Fruit fly (Drosophila melanogaster) whole organism, prepupa: ENCODE measurements around the gene brat.

ENCODE experiments used
- Blimp-1 ChIP-seq: fragments of 200-800 bp; sonication (Bioruptor generic); optimal IDR thresholded peaks from 3 replicates; lab custom pipeline; 2017; ENCODE audit warnings: missing biosample characterization, missing genetic modification characterization, mild to moderate bottlenecking, moderate library complexity, missing genetic modification reagents
- CG10631 ChIP-seq: fragments of 200-800 bp; sonication (Bioruptor generic); optimal IDR thresholded peaks from 2 replicates; lab custom pipeline; 2016; ENCODE audit warnings: missing biosample characterization, missing genetic modification characterization
- CG11902 ChIP-seq: fragments of 200-800 bp; sonication (Bioruptor generic); optimal IDR thresholded peaks from 3 replicates; lab custom pipeline; 2016; ENCODE audit warnings: missing biosample characterization, missing genetic modification characterization
- CG15336 ChIP-seq: fragments of 200-800 bp; sonication (Bioruptor generic); IDR thresholded peaks from 2 replicates; pipeline ENCODE4 v1.3.6; 2022; ENCODE audit warnings: missing biosample characterization, missing genetic modification characterization
- CG16779 ChIP-seq: fragments of 200-800 bp; sonication (Bioruptor generic); optimal IDR thresholded peaks from 3 replicates; lab custom pipeline; 2017; ENCODE audit warnings: missing biosample characterization, mild to moderate bottlenecking, missing genetic modification characterization
- CG31627 ChIP-seq: fragments of 200-800 bp; sonication (Bioruptor generic); optimal IDR thresholded peaks from 3 replicates; lab custom pipeline; 2016; ENCODE audit warnings: missing biosample characterization, missing genetic modification characterization
- CG32006 ChIP-seq: fragments of 200-800 bp; sonication (Bioruptor generic); optimal IDR thresholded peaks from 3 replicates; lab custom pipeline; 2017; ENCODE audit warnings: missing biosample characterization, mild to moderate bottlenecking, missing genetic modification characterization
- CG34406 ChIP-seq: fragments of 200-800 bp; sonication (Bioruptor generic); optimal IDR thresholded peaks from 3 replicates; lab custom pipeline; 2016; ENCODE audit warnings: missing biosample characterization, missing genetic modification characterization
- CG3919 ChIP-seq: fragments of 200-800 bp; sonication (Bioruptor generic); optimal IDR thresholded peaks from 3 replicates; lab custom pipeline; 2016; ENCODE audit warnings: missing biosample characterization, missing genetic modification characterization
- CG4318 ChIP-seq: fragments of 200-800 bp; sonication (Bioruptor generic); optimal IDR thresholded peaks from 3 replicates; lab custom pipeline; 2017; ENCODE audit warnings: missing biosample characterization, mild to moderate bottlenecking, missing genetic modification characterization
- CG6163 ChIP-seq: fragments of 200-800 bp; sonication (Bioruptor generic); IDR thresholded peaks from 3 replicates; pipeline ENCODE4 v1.3.6; 2022; ENCODE audit warnings: missing biosample characterization, missing genetic modification characterization
- CG6808 ChIP-seq: fragments of 200-800 bp; sonication (Bioruptor generic); optimal IDR thresholded peaks from 3 replicates; lab custom pipeline; 2017; ENCODE audit warnings: missing biosample characterization, missing genetic modification characterization, mild to moderate bottlenecking, moderate library complexity, missing genetic modification reagents
- CG6854 ChIP-seq: fragments of 200-800 bp; sonication (Bioruptor generic); optimal IDR thresholded peaks from 2 replicates; lab custom pipeline; 2017; ENCODE audit warnings: missing biosample characterization, mild to moderate bottlenecking, missing genetic modification characterization
- CG7368 ChIP-seq: fragments of 200-800 bp; sonication (Bioruptor generic); optimal IDR thresholded peaks from 3 replicates; lab custom pipeline; 2016; ENCODE audit warnings: missing biosample characterization, missing genetic modification characterization
- CG8119 ChIP-seq: fragments of 200-800 bp; sonication (Bioruptor generic); IDR thresholded peaks from 3 replicates; pipeline ENCODE4 v1.3.6; 2022; ENCODE audit warnings: missing biosample characterization, missing genetic modification characterization
- CG8632 ChIP-seq: fragments of 200-800 bp; sonication (Bioruptor generic); optimal IDR thresholded peaks from 3 replicates; lab custom pipeline; 2016; ENCODE audit warnings: missing biosample characterization, missing genetic modification characterization
- CG9139 ChIP-seq: fragments of 200-800 bp; sonication (Bioruptor generic); optimal IDR thresholded peaks from 3 replicates; lab custom pipeline; 2017; ENCODE audit warnings: missing biosample characterization, mild to moderate bottlenecking, missing genetic modification characterization
- Eip75B ChIP-seq: fragments of 200-800 bp; sonication (Bioruptor generic); optimal IDR thresholded peaks from 3 replicates; lab custom pipeline; 2016; ENCODE audit warnings: missing biosample characterization, missing genetic modification characterization
- Eip78C ChIP-seq: fragments of 200-800 bp; sonication (Bioruptor generic); peaks from one replicate; lab custom pipeline; 2016; ENCODE audit warnings: missing biosample characterization, missing genetic modification characterization
- Eip93F ChIP-seq: fragments of 200-800 bp; sonication (Bioruptor generic); optimal IDR thresholded peaks from 2 replicates; lab custom pipeline; 2016; ENCODE audit warnings: missing biosample characterization, mild to moderate bottlenecking, missing genetic modification characterization
- Gug ChIP-seq: fragments of 200-800 bp; sonication (Bioruptor generic); IDR thresholded peaks from 2 replicates; pipeline ENCODE4 v1.3.6; 2022; ENCODE audit warnings: missing biosample characterization, missing genetic modification characterization
- Hr39 ChIP-seq: fragments of 200-800 bp; sonication (Bioruptor generic); optimal IDR thresholded peaks from 2 replicates; lab custom pipeline; 2016; ENCODE audit warnings: missing biosample characterization, missing genetic modification characterization
- OdsH ChIP-seq: fragments of 200-800 bp; sonication (Bioruptor generic); optimal IDR thresholded peaks from 3 replicates; lab custom pipeline; 2016; ENCODE audit warnings: missing biosample characterization, missing genetic modification characterization
- Sox102F ChIP-seq: fragments of 200-800 bp; sonication (Bioruptor generic); optimal IDR thresholded peaks from 2 replicates; lab custom pipeline; 2016; ENCODE audit warnings: missing biosample characterization, mild to moderate bottlenecking, missing genetic modification characterization
- Sox15 ChIP-seq: fragments of 200-800 bp; sonication (Bioruptor generic); optimal IDR thresholded peaks from 3 replicates; lab custom pipeline; 2016; ENCODE audit warnings: missing biosample characterization, missing genetic modification characterization
- acj6 ChIP-seq: fragments of 200-800 bp; sonication (Bioruptor generic); optimal IDR thresholded peaks from 3 replicates; lab custom pipeline; 2016; ENCODE audit warnings: missing biosample characterization, missing genetic modification characterization
- cyc ChIP-seq: fragments of 200-800 bp; sonication (Bioruptor generic); optimal IDR thresholded peaks from 3 replicates; lab custom pipeline; 2016; ENCODE audit warnings: missing biosample characterization, missing genetic modification characterization
- dsx ChIP-seq: fragments of 200-800 bp; optimal IDR thresholded peaks from 3 replicates; lab custom pipeline; 2019; ENCODE audit warnings: missing biosample characterization, mild to moderate bottlenecking, missing genetic modification characterization, moderate library complexity; ENCODE audit not compliant: poor library complexity, severe bottlenecking
- eg ChIP-seq: fragments of 200-800 bp; sonication (Bioruptor generic); IDR thresholded peaks from 3 replicates; pipeline ENCODE4 v1.3.6; 2022; ENCODE audit warnings: missing biosample characterization, missing genetic modification characterization
- esn ChIP-seq: fragments of 200-800 bp; sonication (Bioruptor generic); optimal IDR thresholded peaks from 2 replicates; lab custom pipeline; 2016; ENCODE audit warnings: missing biosample characterization, mild to moderate bottlenecking, missing genetic modification characterization, moderate library complexity
- fd59A ChIP-seq: fragments of 200-800 bp; sonication (Bioruptor generic); optimal IDR thresholded peaks from 2 replicates; lab custom pipeline; 2017; ENCODE audit warnings: missing biosample characterization, mild to moderate bottlenecking, missing genetic modification characterization, missing genetic modification reagents
- fkh ChIP-seq: fragments of 200-800 bp; sonication (Bioruptor generic); optimal IDR thresholded peaks from 3 replicates; lab custom pipeline; 2017; ENCODE audit warnings: missing biosample characterization, mild to moderate bottlenecking, missing genetic modification characterization, moderate library complexity
- lz ChIP-seq: fragments of 200-800 bp; sonication (Bioruptor generic); optimal IDR thresholded peaks from 3 replicates; lab custom pipeline; 2016; ENCODE audit warnings: missing biosample characterization, missing genetic modification characterization
- net ChIP-seq: fragments of 200-800 bp; sonication (Bioruptor generic); optimal IDR thresholded peaks from 3 replicates; lab custom pipeline; 2016; ENCODE audit warnings: missing biosample characterization, missing genetic modification characterization
- pdm3 ChIP-seq: fragments of 200-800 bp; sonication (Bioruptor generic); optimal IDR thresholded peaks from 3 replicates; lab custom pipeline; 2016; ENCODE audit warnings: missing biosample characterization, missing genetic modification characterization
- topi ChIP-seq: fragments of 200-800 bp; sonication (Bioruptor generic); optimal IDR thresholded peaks from 3 replicates; lab custom pipeline; 2016; ENCODE audit warnings: missing biosample characterization, missing genetic modification characterization
- vri ChIP-seq: fragments of 200-800 bp; sonication (Bioruptor generic); optimal IDR thresholded peaks from 3 replicates; lab custom pipeline; 2016; ENCODE audit warnings: missing biosample characterization, mild to moderate bottlenecking, missing genetic modification characterization

The brat gene

DNA sequence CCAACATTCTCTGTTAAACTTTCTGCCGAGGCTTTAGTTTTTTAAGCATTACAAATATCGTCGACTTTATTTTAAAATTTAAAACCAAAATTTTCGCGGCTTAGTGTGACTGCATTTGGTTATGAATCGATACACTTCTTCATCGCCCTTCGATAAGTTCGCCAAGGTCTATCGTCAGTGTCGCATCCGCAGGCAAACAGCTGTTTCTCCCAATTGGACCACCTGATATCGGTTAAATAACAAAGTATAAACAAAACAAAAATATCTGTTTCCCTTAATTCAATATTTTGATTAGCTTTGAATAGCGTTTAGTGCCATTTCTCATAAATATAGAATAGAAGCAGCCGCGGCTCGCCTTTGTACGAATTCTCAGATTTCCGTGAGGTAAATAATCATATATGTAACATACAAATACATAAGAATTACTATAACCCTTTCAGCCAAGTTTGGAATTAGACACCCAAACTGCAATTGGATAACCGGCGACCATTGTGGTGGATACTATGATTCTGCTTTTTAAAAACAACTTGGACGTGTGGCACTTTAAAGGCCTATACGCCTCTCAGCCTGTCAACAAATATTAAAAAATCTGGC, 19.3 kb upstream of the brat start, which contains the start of gene CG10561:
TSS of gene CG10561 (plus strand) at position 219 of the 594 bp plus-strand sequence.
- TF ChIP-seq Eip78C (GFP tag; lab: Kevin White, UChicago) (peak; percentile 63), dsx (peak; percentile 71), vri (GFP tag; lab: Kevin White, UChicago) (peak; percentile 66), OdsH (GFP tag; lab: Kevin White, UChicago) (no peak), fkh (GFP tag; lab: Kevin White, UChicago) (peak; percentile 21)

- TF ChIP-seq CG7368 (no peak), CG3919 (GFP tag; lab: Kevin White, UChicago) (peak; percentile 29), CG32006 (GFP tag; lab: Kevin White, UChicago) (peak; percentile 6), pdm3 (GFP tag; lab: Kevin White, UChicago) (no peak), topi (no peak), Gug (GFP tag; lab: Robert Waterston, UW) (no peak), net (peak; percentile 5), Sox15 (GFP tag; lab: Kevin White, UChicago) (no peak), esn (GFP tag; lab: Kevin White, UChicago) (peak; percentile 6), fd59A (no peak), CG11902 (GFP tag; lab: Kevin White, UChicago) (peak; percentile 22), CG6854 (GFP tag; lab: Kevin White, UChicago) (peak; percentile 2), Eip78C (GFP tag; lab: Kevin White, UChicago) (peak; percentile 37), Eip75B (no peak)
Observed at dm6 chr2L:19120196-19120950, 13.2 kb upstream of the brat start, which contains the start of gene Ddc. Gene Ddc (minus strand): TSS chr2L:19120306.

- peak; percentile 86 for TF ChIP-seq Eip78C (GFP tag; lab: Kevin White, UChicago)
- TF ChIP-seq fd59A: peak; percentile 15
- TF ChIP-seq Sox102F (GFP tag; lab: Kevin White, UChicago): no peak
- no peak for TF ChIP-seq CG8632 (GFP tag; lab: Kevin White, UChicago)
- TF ChIP-seq CG16779 (tag; lab: Kevin White, UChicago): peak; percentile 11
- no peak for TF ChIP-seq Blimp-1 (GFP tag; lab: Kevin White, UChicago)
- no peak for TF ChIP-seq CG6808 (GFP tag; lab: Kevin White, UChicago)
- TF ChIP-seq cyc (GFP tag; lab: Kevin White, UChicago): no peak
- TF ChIP-seq CG9139 (GFP tag; lab: Kevin White, UChicago): no peak
- TF ChIP-seq fkh (GFP tag; lab: Kevin White, UChicago): no peak
- TF ChIP-seq esn (GFP tag; lab: Kevin White, UChicago): peak; percentile 3
- TF ChIP-seq CG32006 (GFP tag; lab: Kevin White, UChicago): peak; percentile 59
- TF ChIP-seq CG31627 (GFP tag; lab: Kevin White, UChicago): peak; percentile 1
- TF ChIP-seq Eip93F (GFP tag; lab: Kevin White, UChicago): no peak
- TF ChIP-seq pdm3 (GFP tag; lab: Kevin White, UChicago): no peak
- TF ChIP-seq CG4318 (GFP tag; lab: Kevin White, UChicago): no peak
- peak; percentile 12 for TF ChIP-seq acj6 (GFP tag; lab: Kevin White, UChicago)
- peak; percentile 23 for TF ChIP-seq CG34406 (GFP tag; lab: Kevin White, UChicago)
- TF ChIP-seq CG8119: peak; percentile 57; the same call in 2 of the 3 replicates
- peak; percentile 24 for TF ChIP-seq lz (GFP tag; lab: Kevin White, UChicago)
- TF ChIP-seq eg (GFP tag; lab: Robert Waterston, UW): peak; percentile 42
- TF ChIP-seq OdsH (GFP tag; lab: Kevin White, UChicago): no peak
- TF ChIP-seq CG6163 (GFP tag; lab: Robert Waterston, UW): no peak
- TF ChIP-seq CG15336 (GFP tag; lab: Robert Waterston, UW): no peak; the same call in 1 of the 2 replicates
- peak; percentile 1 for TF ChIP-seq Hr39 (GFP tag; lab: Kevin White, UChicago)
- TF ChIP-seq CG3919 (GFP tag; lab: Kevin White, UChicago): no peak
- no peak for TF ChIP-seq vri (GFP tag; lab: Kevin White, UChicago)
- peak; percentile 56 for TF ChIP-seq CG10631 (GFP tag; lab: Kevin White, UChicago)
- TF ChIP-seq, all 60 proteins: peak for 13
Observed at dm6 chr2L:19120984-19121383, 12.6 kb upstream of the brat start.
